Worm (Caenorhabditis elegans) whole organism, L3 larva: Measurements from ENCODE around the gene arrd-14.

Source experiments
- elt-1 ChIP-seq: fragments of 150-350 bp; optimal IDR thresholded peaks from 2 replicates; lab custom pipeline; 2014; ENCODE audit warnings: missing biosample characterization, missing genetic modification characterization
- lin-39 ChIP-seq: fragments of 150-350 bp; optimal IDR thresholded peaks from 2 replicates; lab custom pipeline; 2018; ENCODE audit warnings: missing biosample characterization, missing genetic modification reagents, missing genetic modification characterization
- nhr-23 ChIP-seq: fragments of 150-350 bp; optimal IDR thresholded peaks from 2 replicates; lab custom pipeline; 2014; ENCODE audit warnings: missing biosample characterization, missing genetic modification reagents, missing genetic modification characterization
- nhr-237 ChIP-seq: fragments of 150-350 bp; optimal IDR thresholded peaks from 2 replicates; lab custom pipeline; 2014; ENCODE audit warnings: missing biosample characterization, missing genetic modification characterization
- nhr-76 ChIP-seq: fragments of 150-350 bp; sonication (generic microtip); optimal IDR thresholded peaks from 5 replicates; lab custom pipeline; 2014; ENCODE audit warnings: missing biosample characterization, missing genetic modification characterization
- pqm-1 ChIP-seq: fragments of 150-350 bp; optimal IDR thresholded peaks from 2 replicates; lab custom pipeline; 2017; ENCODE audit warnings: missing biosample characterization, missing genetic modification characterization, inconsistent platforms
- sea-2 ChIP-seq: fragments of 150-350 bp; sonication (generic microtip); optimal IDR thresholded peaks from 4 replicates; lab custom pipeline; 2014; ENCODE audit warnings: missing biosample characterization, missing genetic modification reagents, missing genetic modification characterization
- snpc-4 ChIP-seq: fragments of 150-350 bp; optimal IDR thresholded peaks from 2 replicates; lab custom pipeline; 2014; ENCODE audit warnings: missing biosample characterization, missing genetic modification characterization
- ztf-11 ChIP-seq: fragments of 150-350 bp; optimal IDR thresholded peaks from 2 replicates; lab custom pipeline; 2014; ENCODE audit warnings: missing biosample characterization, missing genetic modification characterization

DNA sequence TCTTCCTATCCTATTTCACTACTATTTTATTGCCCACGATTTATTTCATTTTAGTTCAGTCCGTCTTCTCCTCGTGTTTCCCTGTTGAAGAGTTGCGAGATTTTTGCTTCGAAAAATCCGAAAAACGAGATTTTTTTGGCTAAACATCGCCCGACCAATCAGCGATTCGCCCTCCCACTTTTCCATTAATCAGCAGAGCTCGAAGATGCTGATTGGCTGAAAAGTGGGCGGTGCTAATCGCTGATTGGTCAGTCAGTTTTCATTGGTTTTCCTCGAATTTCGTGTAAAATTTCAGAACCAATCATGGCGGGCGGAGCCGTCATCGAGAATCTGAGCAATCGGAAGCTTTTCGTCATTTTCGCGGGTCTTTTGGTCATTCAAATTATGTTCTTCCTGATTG is 10.7 kb upstream of the arrd-14 start, which contains the start of gene mig-14:
- TF ChIP-seq nhr-237: no peak
- TF ChIP-seq elt-1 (tag; lab: Kevin White, UChicago): no peak
- no peak for TF ChIP-seq snpc-4 (tag; lab: Kevin White, UChicago)
- TF ChIP-seq nhr-23: no peak
- no peak for TF ChIP-seq nhr-76 (tag; lab: Kevin White, UChicago)
- no peak for TF ChIP-seq sea-2 (GFP tag; lab: Kevin White, UChicago)
- TF ChIP-seq lin-39: no peak
- no peak for TF ChIP-seq pqm-1 (tag; lab: Kevin White, UChicago)
- TF ChIP-seq ztf-11: no peak
